Fruit fly (Drosophila melanogaster) whole organism, adult: ENCODE results near the gene CG32573.

Experiments used
- CG12768 ChIP-seq: fragments of 200-800 bp; sonication (Bioruptor generic); optimal IDR thresholded peaks from 2 replicates; lab custom pipeline; 2017; ENCODE audit warnings: missing biosample characterization, missing genetic modification characterization, mild to moderate bottlenecking, moderate library complexity, missing genetic modification reagents
- CG33017 ChIP-seq: fragments of 200-800 bp; sonication (Bioruptor generic); optimal IDR thresholded peaks from 2 replicates; lab custom pipeline; 2018; ENCODE audit warnings: missing biosample characterization, mild to moderate bottlenecking, missing genetic modification characterization, moderate library complexity
- CG5204 ChIP-seq: fragments of 200-800 bp; sonication (Bioruptor generic); optimal IDR thresholded peaks from 2 replicates; lab custom pipeline; 2016; ENCODE audit warnings: missing biosample characterization, missing genetic modification characterization
- CG7045 ChIP-seq: fragments of 200-800 bp; sonication (Bioruptor generic); optimal IDR thresholded peaks from 2 replicates; lab custom pipeline; 2017; ENCODE audit warnings: missing biosample characterization, mild to moderate bottlenecking, missing genetic modification characterization
- Mnt ChIP-seq: fragments of 200-800 bp; sonication (Bioruptor generic); optimal IDR thresholded peaks from 2 replicates; lab custom pipeline; 2016; ENCODE audit warnings: missing biosample characterization, mild to moderate bottlenecking, missing genetic modification characterization
- bab1 ChIP-seq: fragments of 200-800 bp; sonication (Bioruptor generic); optimal IDR thresholded peaks from 3 replicates; lab custom pipeline; 2019; ENCODE audit warnings: missing biosample characterization, mild to moderate bottlenecking, missing genetic modification characterization, moderate library complexity
- cic ChIP-seq: fragments of 200-800 bp; sonication (Bioruptor generic); optimal IDR thresholded peaks from 2 replicates; lab custom pipeline; 2017; ENCODE audit warnings: missing biosample characterization, mild to moderate bottlenecking, missing genetic modification characterization, moderate library complexity
- cnc ChIP-seq, 2 experiments: fragments of >200 bp; optimal IDR thresholded peaks; 2 replicates each; lab custom pipeline; 2017
- pad ChIP-seq: fragments of 200-800 bp; sonication (Bioruptor generic); optimal IDR thresholded peaks from 3 replicates; lab custom pipeline; 2017; ENCODE audit warnings: missing biosample characterization, missing genetic modification characterization, mild to moderate bottlenecking, moderate library complexity, missing genetic modification reagents
- toe ChIP-seq: fragments of 200-800 bp; sonication (Bioruptor generic); optimal IDR thresholded peaks from 2 replicates; lab custom pipeline; 2016; ENCODE audit warnings: missing biosample characterization, missing genetic modification characterization

- no peak for TF ChIP-seq toe (GFP tag; lab: Kevin White, UChicago)
- TF ChIP-seq CG7045 = no peak
- no peak for TF ChIP-seq pad (GFP tag; lab: Kevin White, UChicago)
- no peak for TF ChIP-seq CG33017 (tag; lab: Kevin White, UChicago)
- TF ChIP-seq cic (GFP tag; lab: Kevin White, UChicago) = no peak
- no peak for TF ChIP-seq Mnt (GFP tag; lab: Kevin White, UChicago)
- no peak for TF ChIP-seq CG5204 (GFP tag; lab: Kevin White, UChicago)
- no peak for TF ChIP-seq bab1
- TF ChIP-seq cnc (optimal IDR thresholded peaks at IDR 0.05; lab: Kevin White, UChicago) = no peak
- TF ChIP-seq CG12768 (GFP tag; lab: Kevin White, UChicago) = no peak
These were observed 36.9 kb downstream of the CG32573 start for dm6 chrX:16688106-16688459.
